Worm (Caenorhabditis elegans) whole organism, mixed stage, embryonic: ENCODE measurements around the gene Y57G11C.36.
A peak's percentile ranks its signal among the peaks of the same experiment; 100 is the strongest.

Experiments
- M03D4.4 ChIP-seq: sonication (generic microtip); optimal IDR thresholded peaks from 2 replicates; lab custom pipeline; 2017; ENCODE audit warnings: mild to moderate bottlenecking, missing genetic modification characterization, missing compliant biosample characterization
- bed-3 ChIP-seq: fragments of 200-800 bp; sonication (Bioruptor generic); optimal IDR thresholded peaks from 3 replicates; lab custom pipeline; 2018; ENCODE audit warnings: mild to moderate bottlenecking, missing genetic modification characterization, moderate library complexity, missing compliant biosample characterization
- blmp-1 ChIP-seq: fragments of 150-350 bp; optimal IDR thresholded peaks from 2 replicates; lab custom pipeline; 2014; ENCODE audit warnings: missing biosample characterization, missing genetic modification characterization
- ceh-39 ChIP-seq: fragments of 150-350 bp; optimal IDR thresholded peaks from 2 replicates; lab custom pipeline; 2014; ENCODE audit warnings: missing biosample characterization, missing genetic modification characterization
- ceh-43 ChIP-seq: fragments of 200-800 bp; sonication (Bioruptor generic); optimal IDR thresholded peaks from 2 replicates; lab custom pipeline; 2018; ENCODE audit warnings: mild to moderate bottlenecking, missing genetic modification characterization, moderate library complexity, missing compliant biosample characterization
- ceh-83 ChIP-seq: fragments of 200-800 bp; sonication (Bioruptor generic); optimal IDR thresholded peaks from 2 replicates; lab custom pipeline; 2018; ENCODE audit warnings: mild to moderate bottlenecking, missing genetic modification characterization, missing compliant biosample characterization
- ces-1 ChIP-seq: fragments of 150-350 bp; optimal IDR thresholded peaks from 2 replicates; lab custom pipeline; 2014; ENCODE audit warnings: missing biosample characterization, missing genetic modification reagents, missing genetic modification characterization
- cnd-1 ChIP-seq: fragments of 200-800 bp; sonication (Bioruptor generic); optimal IDR thresholded peaks from 2 replicates; lab custom pipeline; 2018; ENCODE audit warnings: mild to moderate bottlenecking, missing genetic modification characterization, missing compliant biosample characterization
- drap-1 ChIP-seq: fragments of 200-800 bp; sonication (Bioruptor generic); optimal IDR thresholded peaks from 3 replicates; lab custom pipeline; 2018; ENCODE audit warnings: mild to moderate bottlenecking, missing genetic modification characterization, missing compliant biosample characterization
- elt-3 ChIP-seq: fragments of 150-350 bp; optimal IDR thresholded peaks from 2 replicates; lab custom pipeline; 2014; ENCODE audit warnings: missing biosample characterization, missing genetic modification characterization
- flh-1 ChIP-seq: fragments of 200-800 bp; sonication (Bioruptor generic); optimal IDR thresholded peaks from 2 replicates; lab custom pipeline; 2018; ENCODE audit warnings: mild to moderate bottlenecking, missing genetic modification characterization, moderate library complexity, missing compliant biosample characterization
- ham-2 ChIP-seq: fragments of 200-800 bp; sonication (Bioruptor generic); optimal IDR thresholded peaks from 2 replicates; lab custom pipeline; 2018; ENCODE audit warnings: mild to moderate bottlenecking, missing genetic modification characterization, missing compliant biosample characterization
- hlh-1 ChIP-seq: fragments of 150-350 bp; optimal IDR thresholded peaks from 2 replicates; lab custom pipeline; 2014; ENCODE audit warnings: missing biosample characterization, missing genetic modification reagents, missing genetic modification characterization
- lin-13 ChIP-seq: fragments of 150-350 bp; optimal IDR thresholded peaks from 2 replicates; lab custom pipeline; 2014; ENCODE audit warnings: missing biosample characterization, missing genetic modification characterization
- lin-32 ChIP-seq: fragments of 200-800 bp; sonication (Bioruptor generic); optimal IDR thresholded peaks from 2 replicates; lab custom pipeline; 2018; ENCODE audit warnings: mild to moderate bottlenecking, missing genetic modification characterization, missing compliant biosample characterization
- lsy-2 ChIP-seq: fragments of 150-350 bp; optimal IDR thresholded peaks from 2 replicates; lab custom pipeline; 2014; ENCODE audit warnings: missing biosample characterization, missing genetic modification characterization
- mab-5 ChIP-seq: fragments of 150-350 bp; optimal IDR thresholded peaks from 2 replicates; lab custom pipeline; 2014; ENCODE audit warnings: missing biosample characterization, missing genetic modification characterization
- mep-1 ChIP-seq: fragments of 150-350 bp; optimal IDR thresholded peaks from 2 replicates; lab custom pipeline; 2017; ENCODE audit warnings: missing biosample characterization, missing genetic modification reagents, missing genetic modification characterization, inconsistent platforms
- mls-2 ChIP-seq: sonication (generic microtip); optimal IDR thresholded peaks from 2 replicates; lab custom pipeline; 2016; ENCODE audit warnings: mild to moderate bottlenecking, missing genetic modification characterization, moderate library complexity, missing compliant biosample characterization
- nhr-237 ChIP-seq: fragments of 150-350 bp; optimal IDR thresholded peaks from 2 replicates; lab custom pipeline; 2014; ENCODE audit warnings: missing biosample characterization, missing genetic modification characterization
- nhr-76 ChIP-seq: sonication (generic microtip); optimal IDR thresholded peaks from 2 replicates; lab custom pipeline; 2017; ENCODE audit warnings: missing biosample characterization, missing genetic modification characterization
- pha-4 ChIP-seq: fragments of 150-350 bp; optimal IDR thresholded peaks from 2 replicates; lab custom pipeline; 2018; ENCODE audit warnings: missing biosample characterization, missing genetic modification reagents, missing genetic modification characterization
- sem-2 ChIP-seq: fragments of 200-800 bp; sonication (Bioruptor generic); optimal IDR thresholded peaks from 2 replicates; lab custom pipeline; 2018; ENCODE audit warnings: mild to moderate bottlenecking, missing genetic modification characterization, missing compliant biosample characterization
- snpc-4 ChIP-seq: fragments of 150-350 bp; optimal IDR thresholded peaks from 2 replicates; lab custom pipeline; 2014; ENCODE audit warnings: missing biosample characterization, missing genetic modification characterization
- sptf-1 ChIP-seq: sonication (generic microtip); optimal IDR thresholded peaks from 2 replicates; lab custom pipeline; 2017; ENCODE audit warnings: mild to moderate bottlenecking, missing genetic modification characterization, moderate library complexity, missing compliant biosample characterization
- tbx-8 ChIP-seq: fragments of 200-800 bp; sonication (Bioruptor generic); optimal IDR thresholded peaks from 2 replicates; lab custom pipeline; 2018; ENCODE audit warnings: mild to moderate bottlenecking, missing genetic modification characterization, moderate library complexity, missing compliant biosample characterization
- unc-120 ChIP-seq: sonication (generic microtip); optimal IDR thresholded peaks from 2 replicates; lab custom pipeline; 2017; ENCODE audit warnings: missing genetic modification characterization, missing compliant biosample characterization; ENCODE audit not compliant: poor library complexity, severe bottlenecking
- unc-39 ChIP-seq: fragments of 150-350 bp; optimal IDR thresholded peaks from 2 replicates; lab custom pipeline; 2014; ENCODE audit warnings: missing biosample characterization, missing genetic modification characterization
- unc-62 ChIP-seq: fragments of 150-350 bp; optimal IDR thresholded peaks from 2 replicates; lab custom pipeline; 2014; ENCODE audit warnings: missing biosample characterization, missing genetic modification reagents, missing genetic modification characterization
- zip-8 ChIP-seq: fragments of 150-350 bp; optimal IDR thresholded peaks from 2 replicates; lab custom pipeline; 2014; ENCODE audit warnings: missing biosample characterization, missing genetic modification characterization
- ztf-11 ChIP-seq: fragments of 150-350 bp; optimal IDR thresholded peaks from 2 replicates; lab custom pipeline; 2014; ENCODE audit warnings: missing biosample characterization, missing genetic modification characterization

Gene Y57G11C.36

DNA sequence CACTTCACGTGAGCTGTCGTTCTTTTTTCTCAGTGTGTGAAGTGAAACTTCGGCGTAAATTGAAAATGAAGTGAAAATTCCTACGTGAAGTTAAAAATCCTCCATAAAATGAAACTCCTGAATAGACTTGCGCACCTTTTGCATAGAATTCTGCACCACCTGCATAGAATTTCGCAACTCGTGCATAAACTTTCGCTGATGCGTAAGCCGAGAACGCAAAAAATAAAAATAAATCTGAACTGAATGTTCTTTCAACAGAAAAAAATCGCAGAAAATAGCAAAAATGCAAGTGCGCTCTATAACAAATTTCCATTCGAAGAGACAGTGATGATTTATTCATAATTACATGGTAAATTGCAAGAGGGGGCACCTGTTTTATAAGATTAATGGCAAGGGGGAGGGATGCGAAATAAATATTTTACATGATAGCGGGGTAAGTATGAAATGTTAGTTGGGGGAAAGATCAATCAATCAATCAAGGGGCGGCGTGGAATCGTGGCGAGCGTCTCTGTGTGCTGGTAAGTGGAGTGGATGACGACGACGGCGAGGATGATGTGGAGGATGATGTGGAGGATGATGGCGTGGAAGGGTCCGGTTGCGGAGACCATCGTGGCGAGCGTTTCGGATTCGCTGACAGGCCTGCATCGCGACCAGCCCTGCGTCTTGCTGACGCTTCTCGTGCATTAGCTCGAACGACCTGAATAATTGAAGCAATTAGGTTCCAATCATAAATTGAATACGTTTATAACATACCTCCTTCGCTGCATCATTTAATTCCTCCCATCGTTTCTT is at the start of gene Y57G11C.36:
Gene Y57G11C.36 (minus strand): TSS at position 502 of the 792 bp plus-strand sequence.
- TF ChIP-seq tbx-8 (GFP tag; lab: Kevin White, UChicago): no peak
- TF ChIP-seq snpc-4 (tag; lab: Kevin White, UChicago): no peak
- no peak for TF ChIP-seq ztf-11 (tag; lab: Kevin White, UChicago)
- no peak for TF ChIP-seq unc-39
- no peak for TF ChIP-seq mls-2 (tag; lab: Kevin White, UChicago)
- TF ChIP-seq ham-2 (GFP tag; lab: Kevin White, UChicago): no peak
- no peak for TF ChIP-seq lin-32 (GFP tag; lab: Kevin White, UChicago)
- TF ChIP-seq ceh-39 (tag; lab: Kevin White, UChicago): no peak
- TF ChIP-seq hlh-1: no peak
- TF ChIP-seq zip-8 (tag; lab: Kevin White, UChicago): no peak
- TF ChIP-seq nhr-76: no peak
- no peak for TF ChIP-seq sptf-1 (tag; lab: Kevin White, UChicago)
- no peak for TF ChIP-seq drap-1
- no peak for TF ChIP-seq bed-3 (GFP tag; lab: Kevin White, UChicago)
- no peak for TF ChIP-seq blmp-1 (tag; lab: Kevin White, UChicago)
- no peak for TF ChIP-seq ces-1 (GFP tag; lab: Kevin White, UChicago)
- no peak for TF ChIP-seq elt-3 (tag; lab: Kevin White, UChicago)
- no peak for TF ChIP-seq lin-13 (tag; lab: Kevin White, UChicago)
- no peak for TF ChIP-seq mab-5

DNA sequence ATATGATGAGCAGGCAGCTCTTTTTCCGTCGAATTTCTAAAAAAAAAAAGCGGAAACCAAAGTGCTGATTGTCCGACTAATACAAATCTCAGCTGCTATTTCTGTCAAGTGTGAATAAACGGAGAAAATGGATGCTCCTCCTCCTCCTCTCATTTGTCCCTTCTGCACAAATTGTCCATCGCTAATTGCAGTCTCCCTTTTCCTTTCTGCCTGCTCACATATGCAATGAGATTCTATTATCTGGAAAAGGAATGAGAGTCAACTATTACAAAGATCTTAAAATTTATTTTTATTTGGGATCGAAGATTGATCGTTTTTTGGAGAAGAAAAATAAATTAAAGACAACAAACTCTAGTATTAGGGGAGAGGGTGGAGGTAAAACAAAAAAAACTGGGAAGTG is 48.7 kb upstream of the Y57G11C.36 start:
- TF ChIP-seq snpc-4 (tag; lab: Kevin White, UChicago) (no peak), nhr-237 (no peak), flh-1 (GFP tag; lab: Kevin White, UChicago) (no peak), pha-4 (tag; lab: Kevin White, UChicago) (no peak), elt-3 (tag; lab: Kevin White, UChicago) (no peak), M03D4.4 (no peak), ces-1 (GFP tag; lab: Kevin White, UChicago) (peak; percentile 37)

DNA sequence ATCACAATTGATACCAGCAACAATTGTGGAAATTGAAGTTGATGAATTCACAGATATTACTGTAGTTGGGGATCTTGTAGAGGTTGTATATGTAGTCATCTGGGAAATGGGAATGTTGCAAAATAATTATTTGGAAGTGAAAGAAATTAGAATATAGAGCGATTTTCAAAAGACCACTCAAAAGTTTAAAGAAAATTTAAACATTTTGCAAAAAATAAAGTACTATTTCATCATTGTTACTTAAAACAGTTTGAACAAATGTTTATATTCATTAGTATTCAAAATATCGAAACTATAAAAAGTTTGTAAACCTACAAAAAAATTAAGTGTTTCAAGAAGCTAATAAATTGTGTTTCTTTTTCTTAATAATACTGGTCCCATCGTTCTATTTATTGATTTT is 42.7 kb upstream of the Y57G11C.36 start, which contains the start of gene Y57G11C.46:
Gene Y57G11C.46 (minus strand): TSS at position 101 of the 400 bp plus-strand sequence.
- TF ChIP-seq ceh-43 (no peak), cnd-1 (tag; lab: Kevin White, UChicago) (no peak), sem-2 (GFP tag; lab: Kevin White, UChicago) (no peak), flh-1 (GFP tag; lab: Kevin White, UChicago) (no peak), elt-3 (tag; lab: Kevin White, UChicago) (no peak), bed-3 (GFP tag; lab: Kevin White, UChicago) (no peak), nhr-76 (no peak)
- TF ChIP-seq, all 35 proteins: peak for 0

DNA sequence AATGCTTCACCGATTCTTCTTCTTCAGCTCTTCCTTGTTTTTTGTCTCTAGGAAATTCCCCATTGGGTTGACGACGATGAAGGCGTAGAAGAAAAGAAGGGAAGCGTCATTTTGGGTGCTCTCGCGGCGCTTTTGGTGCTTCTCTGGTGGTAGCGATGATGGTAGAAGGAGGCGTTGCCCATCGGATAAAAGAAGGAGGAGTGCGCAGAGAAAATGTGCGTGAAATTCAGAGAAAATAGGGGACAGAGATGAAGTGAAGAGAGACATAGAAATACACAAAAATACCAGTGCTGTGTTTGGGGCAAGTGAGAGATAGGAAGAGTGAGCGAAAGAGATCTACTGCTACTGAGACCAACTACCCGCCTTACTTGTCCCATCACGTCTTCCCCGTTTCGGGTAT is 33.3 kb upstream of the Y57G11C.36 start, which contains the start of gene oig-5:
Gene oig-5 (plus strand): TSS at position 301 of the 400 bp plus-strand sequence.
- no peak for TF ChIP-seq drap-1
- no peak for TF ChIP-seq ceh-83 (GFP tag; lab: Kevin White, UChicago)
- TF ChIP-seq tbx-8 (GFP tag; lab: Kevin White, UChicago): no peak
- TF ChIP-seq ceh-43: no peak
- TF ChIP-seq unc-62 (GFP tag; lab: Kevin White, UChicago): no peak
- TF ChIP-seq unc-120 (tag; lab: Kevin White, UChicago): no peak
- no peak for TF ChIP-seq ztf-11 (tag; lab: Kevin White, UChicago)
- no peak for TF ChIP-seq lin-32 (GFP tag; lab: Kevin White, UChicago)
- no peak for TF ChIP-seq cnd-1 (tag; lab: Kevin White, UChicago)
- no peak for TF ChIP-seq mep-1
- TF ChIP-seq M03D4.4: no peak
- no peak for TF ChIP-seq mab-5

DNA sequence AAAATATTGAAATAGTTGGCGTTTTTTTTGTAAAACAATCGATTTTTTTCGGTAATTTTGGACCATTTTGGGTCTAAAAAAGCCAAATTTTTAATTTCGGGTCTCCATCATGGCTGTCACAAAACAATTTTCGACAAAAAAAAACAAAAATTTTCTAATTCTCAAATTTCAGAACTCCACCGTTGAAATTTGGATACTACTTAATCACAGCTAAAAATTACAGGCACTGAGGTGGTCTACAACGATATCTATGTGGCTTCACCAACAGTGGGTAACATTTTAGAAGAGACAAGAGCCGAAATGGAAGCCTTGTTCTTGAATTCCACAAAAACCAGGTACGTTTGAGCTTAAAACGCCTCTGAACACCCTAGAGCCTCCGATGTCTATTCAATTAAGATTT is 28.7 kb upstream of the Y57G11C.36 start, which contains the start of gene Y57G11C.1142:
Gene Y57G11C.1142 (plus strand): TSS at position 301 of the 400 bp plus-strand sequence.
- no peak for TF ChIP-seq mep-1
- no peak for TF ChIP-seq zip-8 (tag; lab: Kevin White, UChicago)
- no peak for TF ChIP-seq ceh-39 (tag; lab: Kevin White, UChicago)
- TF ChIP-seq snpc-4 (tag; lab: Kevin White, UChicago): no peak
- no peak for TF ChIP-seq M03D4.4
- TF ChIP-seq bed-3 (GFP tag; lab: Kevin White, UChicago): no peak
- TF ChIP-seq unc-62 (GFP tag; lab: Kevin White, UChicago): no peak
- TF ChIP-seq nhr-76: no peak
- no peak for TF ChIP-seq flh-1 (GFP tag; lab: Kevin White, UChicago)
- no peak for TF ChIP-seq mls-2 (tag; lab: Kevin White, UChicago)
- no peak for TF ChIP-seq mab-5
- no peak for TF ChIP-seq lsy-2
- no peak for TF ChIP-seq blmp-1 (tag; lab: Kevin White, UChicago)
- TF ChIP-seq nhr-237: no peak
- TF ChIP-seq elt-3 (tag; lab: Kevin White, UChicago): no peak
- TF ChIP-seq unc-120 (tag; lab: Kevin White, UChicago): no peak
- TF ChIP-seq, all 35 proteins: peak for 0
